Worm (Caenorhabditis elegans): Measurements from ENCODE around the gene sdha-1.

Gene sdha-1

DNA sequence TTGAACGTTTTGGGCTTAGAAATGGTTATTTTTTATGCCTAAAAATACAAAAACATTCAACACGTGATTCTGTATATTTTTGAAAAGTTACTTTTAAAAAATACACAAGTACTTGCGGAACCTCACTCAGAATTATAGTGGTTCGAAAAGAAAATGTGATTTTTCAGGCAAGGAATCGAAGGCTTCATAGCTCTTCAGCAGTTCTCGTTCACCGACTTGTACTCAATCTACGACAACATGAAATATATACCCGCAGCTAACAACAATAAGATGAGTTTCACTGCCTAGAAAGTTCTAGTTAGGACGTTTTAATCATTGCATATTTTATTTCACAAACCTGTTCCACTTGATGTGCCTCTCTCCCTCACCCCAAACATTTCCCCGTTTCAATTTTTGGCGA, 16.8 kb upstream of the sdha-1 start:
- TF ChIP-seq hlh-6 (tag; optimal IDR thresholded peaks at IDR 0.05) (no peak), lin-11 (tag; optimal IDR thresholded peaks at IDR 0.05) (no peak), elt-2 (tag; optimal IDR thresholded peaks at IDR 0.05) (no peak), unc-3 (GFP tag; conservative IDR thresholded peaks at IDR 0.05) (no peak), unc-3 (tag; optimal IDR thresholded peaks at IDR 0.05) (no peak), dve-1 (tag; optimal IDR thresholded peaks at IDR 0.05) (no peak), npax-4 (tag; optimal IDR thresholded peaks at IDR 0.05) (no peak), unc-55 (GFP tag; optimal IDR thresholded peaks at IDR 0.05) (no peak), sox-4 (tag; optimal IDR thresholded peaks at IDR 0.05) (no peak), ahr-1 (tag; optimal IDR thresholded peaks at IDR 0.05) (no peak), sdc-2 (tag; optimal IDR thresholded peaks at IDR 0.05) (no peak), syd-9 (tag; optimal IDR thresholded peaks at IDR 0.05) (no peak), odd-2 (tag; optimal IDR thresholded peaks at IDR 0.05) (no peak), ama-1 (optimal IDR thresholded peaks at IDR 0.05) (no peak), elt-4 (tag; optimal IDR thresholded peaks at IDR 0.05) (no peak), ceh-19 (GFP tag; optimal IDR thresholded peaks at IDR 0.05) (no peak)

DNA sequence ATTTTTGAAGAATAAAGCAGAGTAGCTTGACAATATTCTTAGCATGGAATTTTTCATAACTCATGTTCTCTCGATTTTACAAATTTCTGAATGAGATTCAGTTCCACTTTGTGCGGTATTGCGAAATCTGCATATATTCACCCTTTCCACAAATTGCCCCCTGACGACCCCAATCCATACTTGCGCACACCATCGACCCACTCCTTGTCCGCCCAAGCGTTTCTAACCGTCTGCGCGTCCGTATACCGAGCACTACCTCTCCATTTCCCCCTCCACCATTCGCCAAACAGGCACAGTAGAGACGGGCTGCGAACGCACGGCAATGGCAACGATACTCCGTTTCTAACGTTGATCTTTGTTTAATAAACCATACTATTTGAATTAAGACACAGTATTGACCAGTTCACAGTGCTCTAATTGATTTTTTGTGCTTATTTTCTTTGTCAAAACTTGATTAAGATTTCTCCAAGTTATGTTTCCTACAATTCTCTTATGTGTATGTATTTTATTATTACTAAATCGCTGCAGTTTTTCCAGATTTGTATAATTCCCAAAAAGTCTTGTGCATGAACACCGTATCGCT, 10.9 kb upstream of the sdha-1 start, which contains the start of gene utx-1:
utx-1 (plus strand) TSS at position 533 of the 583 bp plus-strand sequence.
- TF ChIP-seq ceh-45 (GFP tag; IDR thresholded peaks at IDR 0.05) (no peak), hlh-30 (tag; optimal IDR thresholded peaks at IDR 0.05; ENCODE audit: insufficient read depth) (peak; percentile 35), pag-3 (tag; optimal IDR thresholded peaks at IDR 0.05; ENCODE audit: borderline replicate concordance) (no peak), ceh-34 (tag; optimal IDR thresholded peaks at IDR 0.05) (peak; percentile 44), ceh-48 (tag; optimal IDR thresholded peaks at IDR 0.05) (peak; percentile 39), elt-2 (tag; optimal IDR thresholded peaks at IDR 0.05) (peak; percentile 13), ceh-31 (tag; optimal IDR thresholded peaks at IDR 0.05) (peak; percentile 80), tbx-2 (tag; optimal IDR thresholded peaks at IDR 0.05) (peak; percentile 43), ceh-2 (tag; optimal IDR thresholded peaks at IDR 0.05) (peak; percentile 35), fkh-6 (tag; optimal IDR thresholded peaks at IDR 0.05) (peak; percentile 17), unc-55 (GFP tag; optimal IDR thresholded peaks at IDR 0.05) (peak; percentile 24), dmd-4 (tag; optimal IDR thresholded peaks at IDR 0.05; ENCODE audit: borderline replicate concordance) (no peak), ttx-3 (tag; optimal IDR thresholded peaks at IDR 0.05) (no peak), nfya-1 (tag; optimal IDR thresholded peaks at IDR 0.05) (peak; percentile 62), nhr-232 (tag; optimal IDR thresholded peaks at IDR 0.05) (no peak), unc-42 (tag; optimal IDR thresholded peaks at IDR 0.05) (peak; percentile 42), hlh-6 (tag; optimal IDR thresholded peaks at IDR 0.05) (peak; percentile 57), ztf-16 (tag; optimal IDR thresholded peaks at IDR 0.05) (peak; percentile 19), ama-1 (optimal IDR thresholded peaks at IDR 0.05) (no peak), sdc-2 (tag; optimal IDR thresholded peaks at IDR 0.05) (peak; percentile 68), npax-4 (tag; optimal IDR thresholded peaks at IDR 0.05) (no peak), ref-2 (tag; optimal IDR thresholded peaks at IDR 0.05) (peak; percentile 50), ceh-14 (tag; optimal IDR thresholded peaks at IDR 0.05) (peak; percentile 17)

DNA sequence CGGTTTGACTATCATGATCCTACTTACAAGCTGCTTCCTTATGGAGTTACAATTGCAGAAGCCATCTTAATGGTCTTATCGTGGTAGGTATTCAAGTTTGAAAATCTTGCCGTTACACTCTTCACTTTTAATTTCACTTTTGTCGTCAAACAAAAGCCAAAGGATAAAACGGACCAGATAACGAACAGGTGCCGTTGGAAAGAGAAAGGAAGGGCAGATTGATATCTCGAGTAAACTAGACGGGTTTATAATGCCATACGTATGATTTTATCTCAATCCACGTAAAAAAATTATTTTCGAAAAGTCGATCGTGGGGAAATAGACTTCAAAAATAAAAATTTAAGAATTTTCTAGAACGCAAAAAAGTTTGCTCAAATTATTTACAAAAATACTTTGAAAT, 8.2 kb upstream of the sdha-1 start:
- no peak for TF ChIP-seq hlh-8 (tag; optimal IDR thresholded peaks at IDR 0.05)
- no peak for TF ChIP-seq gmeb-2 (tag; optimal IDR thresholded peaks at IDR 0.05)
- no peak for TF ChIP-seq fkh-10 (GFP tag; optimal IDR thresholded peaks at IDR 0.05)
- no peak for TF ChIP-seq ceh-9 (tag; optimal IDR thresholded peaks at IDR 0.05)
- TF ChIP-seq ceh-34 (tag; optimal IDR thresholded peaks at IDR 0.05): no peak
- TF ChIP-seq ceh-18 (tag; optimal IDR thresholded peaks at IDR 0.05): no peak
- no peak for TF ChIP-seq nhr-232 (tag; optimal IDR thresholded peaks at IDR 0.05)
- no peak for TF ChIP-seq sdc-2 (tag; optimal IDR thresholded peaks at IDR 0.05)
